Worm (Caenorhabditis elegans) whole organism, L1 larva: ENCODE results near the gene tag-77.

Experiments used
- C04F5.9 ChIP-seq: sonication (generic microtip); optimal IDR thresholded peaks from 2 replicates; lab custom pipeline; 2016; ENCODE audit warnings: missing genetic modification characterization, missing compliant biosample characterization
- C34B4.2 ChIP-seq: sonication (generic microtip); optimal IDR thresholded peaks from 2 replicates; lab custom pipeline; 2017; ENCODE audit warnings: mild to moderate bottlenecking, missing genetic modification characterization, missing compliant biosample characterization
- F16B12.6 ChIP-seq: fragments of 150-350 bp; optimal IDR thresholded peaks from 2 replicates; lab custom pipeline; 2014; ENCODE audit warnings: missing biosample characterization, missing genetic modification characterization
- aha-1 ChIP-seq: fragments of 150-350 bp; optimal IDR thresholded peaks from 2 replicates; lab custom pipeline; 2014; ENCODE audit warnings: missing biosample characterization, missing genetic modification characterization
- blmp-1 ChIP-seq: fragments of 150-350 bp; optimal IDR thresholded peaks from 2 replicates; lab custom pipeline; 2014; ENCODE audit warnings: missing biosample characterization, missing genetic modification characterization
- ceh-8 ChIP-seq: fragments of 200-800 bp; sonication (Bioruptor generic); optimal IDR thresholded peaks from 2 replicates; lab custom pipeline; 2018; ENCODE audit warnings: mild to moderate bottlenecking, missing genetic modification characterization, moderate library complexity, missing compliant biosample characterization
- ceh-82 ChIP-seq, 3 experiments: fragments of 150-350 bp in 1 of 3; sonication (generic microtip) in 2 of 3; optimal IDR thresholded peaks; 2 replicates each; lab custom pipeline; 2014 to 2017; ENCODE audit warnings: missing biosample characterization in 3 of 3, missing genetic modification characterization in 3 of 3
- ceh-90 ChIP-seq: sonication (generic microtip); optimal IDR thresholded peaks from 2 replicates; lab custom pipeline; 2016; ENCODE audit warnings: missing genetic modification characterization, missing compliant biosample characterization
- ces-1 ChIP-seq: fragments of 150-350 bp; optimal IDR thresholded peaks from 2 replicates; lab custom pipeline; 2014; ENCODE audit warnings: missing biosample characterization, missing genetic modification reagents, missing genetic modification characterization
- dsc-1 ChIP-seq: sonication (generic microtip); optimal IDR thresholded peaks from 2 replicates; lab custom pipeline; 2016; ENCODE audit warnings: mild to moderate bottlenecking, missing genetic modification characterization, missing compliant biosample characterization
- egl-27 ChIP-seq, 2 experiments: fragments of 150-350 bp in 1 of 2; sonication (generic microtip); optimal IDR thresholded peaks; 3 replicates each; lab custom pipeline; 2017 to 2018; ENCODE audit warnings: missing biosample characterization in 2 of 2, missing genetic modification characterization in 2 of 2, missing genetic modification reagents in 2 of 2
- elt-2 ChIP-seq: sonication (generic microtip); optimal IDR thresholded peaks from 2 replicates; lab custom pipeline; 2016; ENCODE audit warnings: missing genetic modification characterization, mild to moderate bottlenecking, inconsistent platforms, missing compliant biosample characterization, missing genetic modification reagents
- elt-3 ChIP-seq, 6 experiments: fragments of 150-350 bp in 1 of 6; sonication (generic microtip); optimal IDR thresholded peaks; 2 replicates each; lab custom pipeline; 2017 to 2018; ENCODE audit warnings: missing biosample characterization in 6 of 6, missing genetic modification characterization in 6 of 6, inconsistent platforms in 1 of 6
- fkh-4 ChIP-seq: sonication (generic microtip); optimal IDR thresholded peaks from 2 replicates; lab custom pipeline; 2016; ENCODE audit warnings: missing compliant biosample characterization, missing genetic modification characterization, borderline replicate concordance
- fkh-8 ChIP-seq: sonication (generic microtip); optimal IDR thresholded peaks from 2 replicates; lab custom pipeline; 2016; ENCODE audit warnings: mild to moderate bottlenecking, missing genetic modification characterization, missing compliant biosample characterization
- fos-1 ChIP-seq: fragments of 150-350 bp; optimal IDR thresholded peaks from 2 replicates; lab custom pipeline; 2014; ENCODE audit warnings: missing biosample characterization, missing genetic modification characterization
- grh-1 ChIP-seq: fragments of 200-800 bp; sonication (Bioruptor generic); IDR thresholded peaks from 2 replicates; pipeline ENCODE4 v1.3.6; 2022; ENCODE audit warnings: missing genetic modification reagents, missing genetic modification characterization, missing compliant biosample characterization
- hlh-17 ChIP-seq: fragments of 200-800 bp; sonication (Bioruptor generic); optimal IDR thresholded peaks from 2 replicates; lab custom pipeline; 2018; ENCODE audit warnings: missing genetic modification characterization, mild to moderate bottlenecking, missing compliant biosample characterization, moderate library complexity, borderline replicate concordance
- hlh-4 ChIP-seq: sonication (generic microtip); optimal IDR thresholded peaks from 2 replicates; lab custom pipeline; 2016; ENCODE audit warnings: mild to moderate bottlenecking, missing genetic modification characterization, missing compliant biosample characterization
- hpl-2 ChIP-seq: fragments of 150-350 bp; optimal IDR thresholded peaks from 2 replicates; lab custom pipeline; 2014; ENCODE audit warnings: missing biosample characterization, missing genetic modification reagents, missing genetic modification characterization
- irx-1 ChIP-seq: sonication (generic microtip); optimal IDR thresholded peaks from 2 replicates; lab custom pipeline; 2016; ENCODE audit warnings: missing genetic modification characterization, missing compliant biosample characterization
- isw-1 ChIP-seq: fragments of 200-800 bp; sonication (Bioruptor generic); IDR thresholded peaks from 2 replicates; pipeline ENCODE4 v1.3.6; 2022; ENCODE audit warnings: missing genetic modification characterization, missing compliant biosample characterization
- jun-1 ChIP-seq: fragments of 150-350 bp; optimal IDR thresholded peaks from 2 replicates; lab custom pipeline; 2014; ENCODE audit warnings: missing biosample characterization, missing genetic modification reagents, missing genetic modification characterization
- lin-14 ChIP-seq: fragments of 200-800 bp; sonication (Bioruptor generic); optimal IDR thresholded peaks from 2 replicates; lab custom pipeline; 2018; ENCODE audit warnings: mild to moderate bottlenecking, missing genetic modification characterization, moderate library complexity, missing compliant biosample characterization
- lin-35 ChIP-seq, 2 experiments: fragments of 150-350 bp; optimal IDR thresholded peaks; 2 replicates each; lab custom pipeline; 2014; ENCODE audit warnings: missing biosample characterization in 2 of 2, missing genetic modification characterization in 2 of 2, missing genetic modification reagents in 2 of 2
- lin-39 ChIP-seq: fragments of 150-350 bp; optimal IDR thresholded peaks from 2 replicates; lab custom pipeline; 2014; ENCODE audit warnings: missing biosample characterization, missing genetic modification reagents, missing genetic modification characterization
- lir-3 ChIP-seq: sonication (generic microtip); optimal IDR thresholded peaks from 2 replicates; lab custom pipeline; 2016; ENCODE audit warnings: mild to moderate bottlenecking, missing genetic modification characterization, moderate library complexity, missing compliant biosample characterization; ENCODE audit not compliant: poor library complexity
- mab-9 ChIP-seq: fragments of 200-800 bp; sonication (Bioruptor generic); IDR thresholded peaks from 2 replicates; pipeline ENCODE4 v1.3.6; 2022; ENCODE audit warnings: missing genetic modification reagents, missing genetic modification characterization, missing compliant biosample characterization
- mdl-1 ChIP-seq, 2 experiments: fragments of 150-350 bp; optimal IDR thresholded peaks; 2 replicates each; lab custom pipeline; 2014 to 2017; ENCODE audit warnings: missing biosample characterization in 2 of 2, missing genetic modification characterization in 2 of 2, inconsistent platforms in 1 of 2
- mef-2 ChIP-seq: fragments of 150-350 bp; optimal IDR thresholded peaks from 2 replicates; lab custom pipeline; 2014; ENCODE audit warnings: missing biosample characterization, missing genetic modification characterization
- mep-1 ChIP-seq: fragments of 150-350 bp; optimal IDR thresholded peaks from 2 replicates; lab custom pipeline; 2014; ENCODE audit warnings: missing biosample characterization, missing genetic modification characterization
- nhr-12 ChIP-seq: sonication (generic microtip); optimal IDR thresholded peaks from 2 replicates; lab custom pipeline; 2017; ENCODE audit warnings: missing biosample characterization, missing genetic modification characterization
- nhr-20 ChIP-seq: sonication (generic microtip); optimal IDR thresholded peaks from 2 replicates; lab custom pipeline; 2016; ENCODE audit warnings: mild to moderate bottlenecking, missing genetic modification characterization, missing compliant biosample characterization
- nhr-237 ChIP-seq: fragments of 150-350 bp; optimal IDR thresholded peaks from 2 replicates; lab custom pipeline; 2014; ENCODE audit warnings: missing biosample characterization, missing genetic modification characterization
- nhr-28 ChIP-seq: fragments of 150-350 bp; optimal IDR thresholded peaks from 2 replicates; lab custom pipeline; 2014; ENCODE audit warnings: missing biosample characterization, missing genetic modification characterization
- nhr-71 ChIP-seq: sonication (generic microtip); optimal IDR thresholded peaks from 2 replicates; lab custom pipeline; 2016; ENCODE audit warnings: mild to moderate bottlenecking, missing genetic modification characterization, moderate library complexity, missing compliant biosample characterization
- nhr-76 ChIP-seq: sonication (generic microtip); optimal IDR thresholded peaks from 2 replicates; lab custom pipeline; 2017; ENCODE audit warnings: missing biosample characterization, missing genetic modification characterization
- nhr-85 ChIP-seq: sonication (generic microtip); peaks from one replicate; lab custom pipeline; 2016; ENCODE audit warnings: missing genetic modification characterization, inconsistent platforms, missing compliant biosample characterization
- pag-3 ChIP-seq: sonication (generic microtip); optimal IDR thresholded peaks from 2 replicates; lab custom pipeline; 2017; ENCODE audit warnings: missing genetic modification characterization, mild to moderate bottlenecking, missing compliant biosample characterization, antibody characterized with exemption, borderline replicate concordance; ENCODE audit not compliant: insufficient read depth
- pqm-1 ChIP-seq: sonication (generic microtip); optimal IDR thresholded peaks from 3 replicates; lab custom pipeline; 2017; ENCODE audit warnings: missing biosample characterization, missing genetic modification characterization
- rnt-1 ChIP-seq: sonication (generic microtip); optimal IDR thresholded peaks from 2 replicates; lab custom pipeline; 2016; ENCODE audit warnings: mild to moderate bottlenecking, missing genetic modification characterization, moderate library complexity, missing compliant biosample characterization
- snpc-4 ChIP-seq: fragments of 150-350 bp; optimal IDR thresholded peaks from 2 replicates; lab custom pipeline; 2014; ENCODE audit warnings: missing biosample characterization, missing genetic modification characterization
- snu-23 ChIP-seq: sonication (generic microtip); optimal IDR thresholded peaks from 2 replicates; lab custom pipeline; 2016; ENCODE audit warnings: missing genetic modification characterization, missing compliant biosample characterization
- sox-4 ChIP-seq: sonication (generic microtip); optimal IDR thresholded peaks from 2 replicates; lab custom pipeline; 2016; ENCODE audit warnings: missing genetic modification characterization, missing compliant biosample characterization
- sptf-1 ChIP-seq: fragments of 150-350 bp; optimal IDR thresholded peaks from 2 replicates; lab custom pipeline; 2014; ENCODE audit warnings: missing biosample characterization, missing genetic modification characterization
- swsn-7 ChIP-seq: sonication (generic microtip); optimal IDR thresholded peaks from 2 replicates; lab custom pipeline; 2016; ENCODE audit warnings: missing genetic modification characterization, missing compliant biosample characterization
- tbx-2 ChIP-seq: sonication (generic microtip); optimal IDR thresholded peaks from 2 replicates; lab custom pipeline; 2016; ENCODE audit warnings: missing genetic modification characterization, missing compliant biosample characterization
- tlp-1 ChIP-seq: fragments of 150-350 bp; optimal IDR thresholded peaks from 2 replicates; lab custom pipeline; 2014; ENCODE audit warnings: missing biosample characterization, missing genetic modification characterization
- unc-62 ChIP-seq: fragments of 150-350 bp; optimal IDR thresholded peaks from 2 replicates; lab custom pipeline; 2014; ENCODE audit warnings: missing biosample characterization, missing genetic modification reagents, missing genetic modification characterization
- unc-86 ChIP-seq: sonication (generic microtip); optimal IDR thresholded peaks from 2 replicates; lab custom pipeline; 2016; ENCODE audit warnings: missing genetic modification characterization, missing compliant biosample characterization
- vab-15 ChIP-seq: sonication (generic microtip); optimal IDR thresholded peaks from 2 replicates; lab custom pipeline; 2017; ENCODE audit warnings: missing genotype, mild to moderate bottlenecking, missing genetic modification characterization, missing compliant biosample characterization
- xbp-1 ChIP-seq: sonication (generic microtip); optimal IDR thresholded peaks from 2 replicates; lab custom pipeline; 2016; ENCODE audit warnings: missing genetic modification characterization, missing compliant biosample characterization
- zag-1 ChIP-seq: fragments of 150-350 bp; optimal IDR thresholded peaks from 2 replicates; lab custom pipeline; 2014; ENCODE audit warnings: missing biosample characterization, missing genetic modification characterization
- zip-4 ChIP-seq: fragments of 200-800 bp; sonication (Bioruptor generic); optimal IDR thresholded peaks from 2 replicates; lab custom pipeline; 2018; ENCODE audit warnings: mild to moderate bottlenecking, missing genetic modification characterization, moderate library complexity, missing compliant biosample characterization

Gene tag-77

ce11 chrIV:8529039-8529438, 18.7 kb upstream of the tag-77 start (continued):
- TF ChIP-seq nhr-85 (tag; lab: Kevin White, UChicago) (peak; percentile 99), swsn-7 (tag; lab: Kevin White, UChicago) (peak; percentile 46), hpl-2 (GFP tag; lab: Kevin White, UChicago) (no peak), rnt-1 (no peak), C04F5.9 (tag; lab: Kevin White, UChicago) (no peak), nhr-20 (tag; lab: Kevin White, UChicago) (peak; percentile 92), nhr-237 (no peak), F16B12.6 (no peak), unc-62 (GFP tag; lab: Kevin White, UChicago) (no peak), grh-1 (GFP tag; lab: Robert Waterston, UW) (peak; percentile 95), ceh-90 (tag; lab: Kevin White, UChicago) (no peak), hlh-17 (GFP tag; lab: Kevin White, UChicago) (no peak), blmp-1 (tag; lab: Kevin White, UChicago) (peak; percentile 92), lin-35 (GFP tag; optimal IDR thresholded peaks at IDR 0.05; lab: Kevin White, UChicago) (peak in 1 of 2 experiments; percentile 72), mab-9 (no peak), ces-1 (GFP tag; lab: Kevin White, UChicago) (no peak), lin-39 (tag; lab: Kevin White, UChicago) (no peak), xbp-1 (tag; lab: Kevin White, UChicago) (peak; percentile 72), pag-3 (tag; lab: Kevin White, UChicago) (no peak), jun-1 (tag; lab: Kevin White, UChicago) (peak; percentile 22), fkh-8 (tag; lab: Kevin White, UChicago) (no peak), irx-1 (peak; percentile 69), zag-1 (tag; lab: Kevin White, UChicago) (no peak), elt-3 (tag; optimal IDR thresholded peaks at IDR 0.05; lab: Kevin White, UChicago) (peak in 5 of 6 experiments; percentile 25 to 99 (median 70)), isw-1 (GFP tag; lab: Robert Waterston, UW) (no peak), C34B4.2 (tag; lab: Kevin White, UChicago) (no peak), lir-3 (tag; lab: Kevin White, UChicago) (peak; percentile 6), mep-1 (peak; percentile 77), ceh-82 (tag; optimal IDR thresholded peaks at IDR 0.05; lab: Kevin White, UChicago) (no peak), egl-27 (tag; optimal IDR thresholded peaks at IDR 0.05; lab: Kevin White, UChicago) (no peak), unc-86 (tag; lab: Kevin White, UChicago) (no peak), aha-1 (tag; lab: Kevin White, UChicago) (peak; percentile 3), nhr-12 (no peak), snpc-4 (tag; lab: Kevin White, UChicago) (no peak), tbx-2 (tag; lab: Kevin White, UChicago) (peak; percentile 72), fkh-4 (tag; lab: Kevin White, UChicago) (no peak), hlh-4 (no peak), nhr-71 (peak; percentile 92), sox-4 (tag; lab: Kevin White, UChicago) (no peak), nhr-76 (tag; lab: Kevin White, UChicago) (no peak), dsc-1 (no peak), fos-1 (no peak), zip-4 (GFP tag; lab: Kevin White, UChicago) (no peak), vab-15 (no peak), pqm-1 (tag; lab: Kevin White, UChicago) (no peak), mdl-1 (tag; optimal IDR thresholded peaks at IDR 0.05; lab: Kevin White, UChicago) (peak in 1 of 2 experiments; percentile 76), snu-23 (GFP tag; lab: Kevin White, UChicago) (peak; percentile 73), lin-14 (peak; percentile 82), ceh-8 (GFP tag; lab: Kevin White, UChicago) (no peak), nhr-28 (tag; lab: Kevin White, UChicago) (no peak), mef-2 (no peak), elt-2 (tag; lab: Kevin White, UChicago) (no peak), tlp-1 (no peak), sptf-1 (tag; lab: Kevin White, UChicago) (no peak)
